Worm (Caenorhabditis elegans): Measurements from ENCODE around the gene srd-69.

DNA sequence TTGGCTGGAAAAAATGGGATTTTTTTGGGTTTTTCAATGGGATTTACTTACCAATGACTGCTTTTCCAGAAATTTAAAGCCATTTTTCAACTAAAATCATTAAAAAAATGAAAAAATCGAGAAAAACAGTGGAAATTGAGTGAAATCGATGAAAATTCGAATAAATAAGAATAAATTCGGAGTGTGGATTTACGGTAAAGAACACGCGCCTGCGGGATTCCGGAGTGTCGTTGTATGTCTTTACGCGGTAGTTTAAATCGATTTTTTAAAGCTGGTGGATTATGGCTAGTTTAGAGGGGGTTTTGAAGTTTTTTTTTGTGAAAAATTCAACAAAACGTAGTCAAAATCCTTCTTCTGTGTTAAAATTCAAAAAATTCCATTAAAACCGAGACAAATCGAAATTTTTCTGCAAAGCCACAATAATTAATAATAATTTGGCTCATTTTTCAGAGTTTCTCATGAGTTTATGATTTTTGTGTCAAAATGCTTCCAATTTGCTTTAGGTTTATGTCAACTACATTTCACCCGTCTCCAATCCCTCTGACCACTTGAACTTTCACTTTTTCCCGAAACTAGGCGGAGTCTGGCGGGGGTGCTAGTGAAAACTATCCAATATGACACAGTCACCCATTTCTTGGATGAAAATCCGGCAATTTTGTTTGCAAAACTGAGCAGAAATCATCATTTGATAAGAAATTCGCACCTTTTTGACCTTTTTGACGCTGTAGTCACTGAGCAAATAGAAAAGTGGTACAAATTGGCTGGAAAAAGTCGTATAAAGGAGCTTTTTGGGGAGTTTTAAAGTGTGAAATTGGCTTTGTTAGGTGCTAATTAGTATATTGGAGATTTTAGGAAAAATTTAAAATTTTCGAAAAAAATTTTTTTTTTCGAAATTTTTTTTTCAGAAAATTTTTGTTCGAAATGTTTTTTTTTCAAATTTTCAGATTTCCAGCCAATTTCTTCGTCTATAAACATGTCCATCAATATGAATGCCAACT, 38.7 kb downstream of the srd-69 start, which contains the start of the genes cic-1 and strm-1:
- TF ChIP-seq dao-5 (tag; optimal IDR thresholded peaks at IDR 0.05) (no peak), him-1 (tag; optimal IDR thresholded peaks at IDR 0.05) (no peak)
